Fruit fly (Drosophila melanogaster) whole organism, pupa: Measurements from ENCODE around the gene grk.

Experiments used
- CG10348 ChIP-seq: fragments of 200-800 bp; sonication (Bioruptor generic); IDR thresholded peaks from 2 replicates; pipeline ENCODE4 v1.3.6; 2022; ENCODE audit warnings: missing biosample characterization, missing genetic modification characterization
- CG12605 ChIP-seq: fragments of 200-800 bp; sonication (Bioruptor generic); IDR thresholded peaks from 2 replicates; pipeline ENCODE4 v1.3.6; 2022; ENCODE audit warnings: missing biosample characterization, missing genetic modification characterization
- CG4496 ChIP-seq: fragments of 200-800 bp; sonication (Bioruptor generic); IDR thresholded peaks from 3 replicates; pipeline ENCODE4 v1.3.6; 2022; ENCODE audit warnings: missing biosample characterization, missing genetic modification characterization
- CG8159 ChIP-seq: fragments of 200-800 bp; sonication (Bioruptor generic); optimal IDR thresholded peaks from 3 replicates; lab custom pipeline; 2018; ENCODE audit warnings: missing biosample characterization, mild to moderate bottlenecking, missing genetic modification characterization, moderate library complexity
- CG8301 ChIP-seq: fragments of 200-800 bp; sonication (Bioruptor generic); optimal IDR thresholded peaks from 2 replicates; lab custom pipeline; 2018; ENCODE audit warnings: missing biosample characterization, mild to moderate bottlenecking, missing genetic modification characterization
- CG9948 ChIP-seq: fragments of 200-800 bp; sonication (Bioruptor generic); optimal IDR thresholded peaks from 2 replicates; lab custom pipeline; 2018; ENCODE audit warnings: missing biosample characterization, mild to moderate bottlenecking, missing genetic modification characterization, moderate library complexity
- EcR ChIP-seq: fragments of 200-800 bp; sonication (Bioruptor generic); optimal IDR thresholded peaks from 3 replicates; lab custom pipeline; 2019; ENCODE audit warnings: missing biosample characterization, missing genetic modification characterization, mild to moderate bottlenecking, moderate library complexity, missing genetic modification reagents
- Ets98B ChIP-seq: fragments of 200-800 bp; sonication (Bioruptor generic); IDR thresholded peaks from 2 replicates; pipeline ENCODE4 v1.3.6; 2022; ENCODE audit warnings: missing biosample characterization, missing genetic modification characterization
- Pif1A ChIP-seq: fragments of 200-800 bp; sonication (Bioruptor generic); optimal IDR thresholded peaks from 3 replicates; lab custom pipeline; 2016; ENCODE audit warnings: missing biosample characterization, missing genetic modification characterization
- Pif1B ChIP-seq: fragments of 200-800 bp; sonication (Bioruptor generic); optimal IDR thresholded peaks from 3 replicates; lab custom pipeline; 2016; ENCODE audit warnings: missing biosample characterization, missing genetic modification characterization
- Snoo ChIP-seq: fragments of 200-800 bp; sonication (Bioruptor generic); optimal IDR thresholded peaks from 3 replicates; lab custom pipeline; 2017; ENCODE audit warnings: missing biosample characterization, mild to moderate bottlenecking, missing genetic modification characterization, inconsistent platforms
- fd96Ca ChIP-seq: fragments of 200-800 bp; sonication (Bioruptor generic); IDR thresholded peaks from 3 replicates; pipeline ENCODE4 v1.3.6; 2022; ENCODE audit warnings: missing biosample characterization, missing genetic modification characterization
- gl ChIP-seq: fragments of 200-800 bp; sonication (Bioruptor generic); optimal IDR thresholded peaks from 2 replicates; lab custom pipeline; 2018; ENCODE audit warnings: missing biosample characterization, mild to moderate bottlenecking, missing genetic modification characterization

DNA sequence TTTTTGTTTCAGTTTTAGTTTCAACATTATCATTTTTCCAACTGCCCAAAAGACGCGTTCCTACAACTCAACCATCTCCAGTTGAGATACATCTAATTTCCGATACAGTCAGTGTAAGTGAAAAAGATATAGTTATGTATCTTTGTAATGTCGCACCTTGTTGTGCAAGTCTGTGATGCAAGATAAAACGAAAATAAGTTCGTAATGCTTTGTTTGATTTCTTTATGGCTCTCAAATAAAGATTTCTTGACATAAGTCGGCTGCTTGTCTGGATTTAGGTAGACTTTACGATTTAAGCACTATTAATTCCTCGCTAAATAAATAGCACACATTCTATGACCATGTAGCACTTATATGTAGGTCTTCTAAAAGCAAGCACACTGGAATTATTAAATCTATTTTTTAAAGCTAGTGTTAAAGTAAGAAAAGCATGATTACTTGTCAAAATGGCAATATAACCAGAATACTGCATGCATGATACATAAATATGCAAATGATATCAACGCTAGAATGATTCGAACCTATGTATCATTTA lies 48.3 kb downstream of the grk start:
- no peak for TF ChIP-seq fd96Ca
- TF ChIP-seq CG4496 (GFP tag; lab: Robert Waterston, UW) = no peak
- no peak for TF ChIP-seq EcR
- TF ChIP-seq CG8159 = no peak
- no peak for TF ChIP-seq gl (tag; lab: Kevin White, UChicago)
- TF ChIP-seq CG12605 (GFP tag; lab: Robert Waterston, UW) = no peak
- TF ChIP-seq Ets98B (GFP tag; lab: Robert Waterston, UW) = no peak
- TF ChIP-seq CG8301 (tag; lab: Kevin White, UChicago) = no peak
- no peak for TF ChIP-seq Pif1A
- TF ChIP-seq Snoo = no peak
- TF ChIP-seq CG9948 (tag; lab: Kevin White, UChicago) = no peak
- TF ChIP-seq CG10348 (GFP tag; lab: Robert Waterston, UW) = no peak
- no peak for TF ChIP-seq Pif1B (GFP tag; lab: Kevin White, UChicago)
